Worm (Caenorhabditis elegans) whole organism, L3 larva: ENCODE data around the gene F36A4.1.

Source experiments
- ceh-82 ChIP-seq: fragments of 150-350 bp; optimal IDR thresholded peaks from 2 replicates; lab custom pipeline; 2014; ENCODE audit warnings: missing biosample characterization, missing genetic modification characterization
- egl-27 ChIP-seq: sonication (generic microtip); optimal IDR thresholded peaks from 4 replicates; lab custom pipeline; 2017; ENCODE audit warnings: missing biosample characterization, missing genetic modification reagents, missing genetic modification characterization
- jun-1 ChIP-seq: fragments of 150-350 bp; optimal IDR thresholded peaks from 2 replicates; lab custom pipeline; 2014; ENCODE audit warnings: missing biosample characterization, missing genetic modification reagents, missing genetic modification characterization
- zag-1 ChIP-seq: fragments of 150-350 bp; optimal IDR thresholded peaks from 2 replicates; lab custom pipeline; 2014; ENCODE audit warnings: missing biosample characterization, missing genetic modification characterization

- TF ChIP-seq ceh-82 (tag; lab: Kevin White, UChicago) (no peak), egl-27 (tag; lab: Kevin White, UChicago) (no peak), zag-1 (tag; lab: Kevin White, UChicago) (no peak), jun-1 (tag; lab: Kevin White, UChicago) (no peak)
Measured at ce11 chrIV:4254989-4255582, 17.2 kb upstream of the F36A4.1 start.
